Worm (Caenorhabditis elegans) whole organism, L2 larva: ENCODE measurements around the gene B0244.9.

Experiments used
- blmp-1 ChIP-seq: sonication (generic microtip); optimal IDR thresholded peaks from 2 replicates; lab custom pipeline; 2017; ENCODE audit warnings: missing genetic modification characterization, mild to moderate bottlenecking, missing compliant biosample characterization, antibody characterized with exemption, moderate library complexity; ENCODE audit not compliant: insufficient read depth
- ceh-16 ChIP-seq: fragments of 150-350 bp; optimal IDR thresholded peaks from 2 replicates; lab custom pipeline; 2014; ENCODE audit warnings: missing biosample characterization, missing genetic modification characterization
- lin-39 ChIP-seq: fragments of 150-350 bp; optimal IDR thresholded peaks from 2 replicates; lab custom pipeline; 2014; ENCODE audit warnings: missing biosample characterization, missing genetic modification reagents, missing genetic modification characterization
- nhr-12 ChIP-seq: fragments of 150-350 bp; optimal IDR thresholded peaks from 2 replicates; lab custom pipeline; 2014; ENCODE audit warnings: missing biosample characterization, missing genetic modification characterization
- unc-62 ChIP-seq: fragments of 150-350 bp; optimal IDR thresholded peaks from 2 replicates; lab custom pipeline; 2014; ENCODE audit warnings: missing biosample characterization, missing genetic modification reagents, missing genetic modification characterization
- ztf-4 ChIP-seq: fragments of 150-350 bp; optimal IDR thresholded peaks from 2 replicates; lab custom pipeline; 2014; ENCODE audit warnings: missing biosample characterization, missing genetic modification characterization

ce11 chrIII:5732925-5733324 lies 2.1 kb upstream of the B0244.9 start, which contains the start of gene B0244.17:
- TF ChIP-seq nhr-12 (tag; lab: Kevin White, UChicago) (no peak), ceh-16 (tag; lab: Kevin White, UChicago) (no peak), unc-62 (no peak), lin-39 (tag; lab: Kevin White, UChicago) (no peak), blmp-1 (tag; lab: Kevin White, UChicago) (no peak), ztf-4 (tag; lab: Kevin White, UChicago) (no peak)
